Worm (Caenorhabditis elegans): ENCODE results near the gene osm-6.
A peak's percentile ranks its signal among the peaks of the same experiment; 100 is the strongest.

The osm-6 gene

DNA sequence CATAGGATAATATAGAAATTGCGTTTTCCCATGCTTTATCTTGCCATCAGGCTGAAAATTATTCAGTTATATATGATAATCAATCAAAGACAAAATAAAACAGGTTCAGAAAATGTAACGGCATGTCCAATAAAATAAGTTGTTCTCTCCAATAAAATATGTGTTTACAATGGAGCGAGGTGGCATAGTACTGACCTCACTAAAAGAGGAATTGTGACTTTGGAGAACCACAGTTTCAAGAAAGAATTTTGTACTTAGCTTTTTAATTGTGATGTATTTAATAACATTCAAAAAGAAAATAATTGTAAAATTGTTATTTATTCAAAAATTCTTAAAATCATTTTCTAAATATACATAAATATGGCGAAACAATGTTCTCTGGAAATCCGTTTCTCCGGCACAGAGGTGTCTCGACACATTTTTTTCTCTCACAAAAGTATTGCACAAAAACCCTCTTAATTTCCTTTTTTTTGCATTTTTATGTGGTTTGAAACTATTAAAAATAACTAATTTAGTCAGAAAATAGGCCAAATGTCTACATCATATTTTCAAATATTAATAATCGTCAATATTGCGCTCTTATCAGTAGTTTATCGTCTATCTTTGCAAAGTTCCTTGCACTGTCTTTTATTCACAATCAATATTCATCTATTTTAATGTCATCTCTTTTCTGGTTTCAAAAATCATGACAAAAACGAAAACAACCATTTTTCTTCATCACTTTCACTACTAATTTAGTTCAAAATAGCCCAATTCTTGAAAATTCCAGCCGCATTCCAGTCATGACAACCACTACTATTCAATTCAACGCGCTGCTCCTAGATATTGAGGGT lies 6.2 kb upstream of the osm-6 start, which contains the start of the genes aman-2 and F58H1.3 (continued):
- TF ChIP-seq swsn-7 (tag; optimal IDR thresholded peaks at IDR 0.05) (peak; percentile 19), pqm-1 (tag; optimal IDR thresholded peaks at IDR 0.05) (no peak), vab-15 (tag; optimal IDR thresholded peaks at IDR 0.05) (peak; percentile 72), skn-1 (tag; optimal IDR thresholded peaks at IDR 0.05) (peak; percentile 36), ztf-4 (tag; optimal IDR thresholded peaks at IDR 0.05) (no peak), unc-130 (tag; optimal IDR thresholded peaks at IDR 0.05) (no peak), nhr-85 (tag) (no peak), nhr-19 (GFP tag; conservative IDR thresholded peaks at IDR 0.05) (peak; percentile 16; the same call in 1 of the 2 replicates), fkh-8 (tag; optimal IDR thresholded peaks at IDR 0.05) (peak; percentile 79), nhr-47 (tag; optimal IDR thresholded peaks at IDR 0.05) (peak; percentile 62), efl-1 (optimal IDR thresholded peaks at IDR 0.05) (peak; percentile 46 to 58), efl-1 (GFP tag; optimal IDR thresholded peaks at IDR 0.05 in 1 of 2) (peak; percentile 39 to 41), snu-23 (GFP tag; optimal IDR thresholded peaks at IDR 0.05) (peak; percentile 36), isw-1 (GFP tag; IDR thresholded peaks at IDR 0.05) (peak; percentile 54; the same call in 1 of the 2 replicates), nhr-11 (tag; optimal IDR thresholded peaks at IDR 0.05) (no peak), pag-3 (tag; optimal IDR thresholded peaks at IDR 0.05; ENCODE audit: borderline replicate concordance, insufficient read depth) (no peak), unc-86 (tag; optimal IDR thresholded peaks at IDR 0.05) (peak; percentile 3), blmp-1 (tag; optimal IDR thresholded peaks at IDR 0.05) (peak; percentile 26), egl-13 (tag; optimal IDR thresholded peaks at IDR 0.05) (no peak), ceh-88 (GFP tag; IDR thresholded peaks at IDR 0.05) (peak; percentile 44; the same call in 1 of the 2 replicates), tbx-2 (tag; optimal IDR thresholded peaks at IDR 0.05) (peak; percentile 42)

DNA sequence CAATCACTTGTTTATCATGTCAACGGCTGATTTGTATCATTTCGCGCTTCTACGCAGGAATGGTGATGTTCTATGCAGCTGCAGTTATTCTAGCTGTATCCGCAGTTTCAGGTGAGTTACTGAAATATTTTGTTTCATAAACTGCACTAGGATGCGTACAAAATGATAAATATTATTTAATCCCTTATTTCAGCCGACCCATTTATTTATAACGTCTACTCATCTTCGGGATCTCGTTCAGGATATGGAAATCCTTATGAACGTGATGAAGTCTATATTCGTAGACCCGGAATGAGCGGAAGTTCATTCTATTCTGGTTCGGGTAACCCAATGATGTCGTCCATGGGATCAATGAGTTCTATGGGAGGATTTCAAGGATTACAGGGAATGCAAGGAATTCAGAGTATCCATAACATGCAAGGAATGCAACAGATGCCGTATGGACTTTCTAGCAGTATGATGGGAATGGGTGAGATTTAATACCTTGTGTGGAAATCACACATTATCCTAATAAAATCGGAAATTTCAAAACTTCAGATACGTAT lies 1.9 kb upstream of the osm-6 start, which contains the start of gene F58H1.2:
F58H1.2 (plus strand) TSS at position 51 of the 545 bp plus-strand sequence.
- TF ChIP-seq nhr-237 (tag; optimal IDR thresholded peaks at IDR 0.05), result no peak
- no peak for TF ChIP-seq mep-1 (tag; optimal IDR thresholded peaks at IDR 0.05)
- TF ChIP-seq lin-15B (tag; optimal IDR thresholded peaks at IDR 0.05), result no peak
- TF ChIP-seq egl-13 (tag; optimal IDR thresholded peaks at IDR 0.05), result no peak
- TF ChIP-seq fkh-8 (tag; optimal IDR thresholded peaks at IDR 0.05), result no peak
- TF ChIP-seq blmp-1 (tag; optimal IDR thresholded peaks at IDR 0.05), result no peak
- TF ChIP-seq zip-4 (GFP tag; optimal IDR thresholded peaks at IDR 0.05), result no peak
- no peak for TF ChIP-seq fos-1 (tag; optimal IDR thresholded peaks at IDR 0.05)
- no peak for TF ChIP-seq dsc-1 (tag; optimal IDR thresholded peaks at IDR 0.05)
- TF ChIP-seq ceh-8 (GFP tag; optimal IDR thresholded peaks at IDR 0.05), result no peak
- no peak for TF ChIP-seq tbx-2 (tag; optimal IDR thresholded peaks at IDR 0.05)

DNA sequence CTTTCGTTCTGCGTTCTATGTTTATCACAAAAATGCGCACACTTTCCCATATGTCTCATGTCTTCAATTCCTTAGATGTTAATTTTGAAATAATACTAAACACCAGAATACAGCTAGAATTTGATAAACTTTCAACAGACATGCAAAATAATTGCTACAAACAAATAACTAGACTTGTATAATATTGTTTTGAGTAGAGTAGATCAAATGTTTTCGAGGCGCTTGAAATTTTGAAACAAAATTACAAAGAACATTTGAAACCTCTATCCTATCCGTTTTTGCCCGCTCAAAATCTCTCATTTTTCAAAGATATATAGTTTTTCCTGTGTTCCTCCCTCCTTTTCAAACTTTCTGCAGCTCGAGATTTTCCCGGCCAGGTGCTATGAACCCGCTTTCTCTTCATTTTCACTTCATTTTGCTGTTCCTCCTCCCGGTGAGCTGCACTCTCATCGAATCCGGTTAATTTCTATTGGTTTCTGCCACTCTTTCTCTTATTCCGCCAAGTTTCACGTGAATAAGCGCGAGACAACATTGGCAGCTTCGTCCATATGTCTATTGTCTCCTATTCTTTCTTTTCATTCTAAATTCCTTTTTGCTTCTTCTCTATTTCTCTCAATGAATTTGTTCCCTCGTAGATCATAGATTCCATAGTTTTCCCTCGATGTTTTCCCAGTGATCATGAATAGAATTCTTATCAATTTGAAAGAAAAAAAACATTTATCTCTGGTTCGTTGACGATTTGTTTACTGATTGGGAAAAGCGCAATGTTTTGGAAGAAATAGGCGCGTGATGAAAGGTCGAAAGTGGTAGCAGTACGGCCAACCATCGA lies 5.3 kb downstream of the osm-6 start:
- TF ChIP-seq snu-23 (GFP tag; optimal IDR thresholded peaks at IDR 0.05), result peak; percentile 28
- no peak for TF ChIP-seq unc-62 (GFP tag; optimal IDR thresholded peaks at IDR 0.05)
- no peak for TF ChIP-seq nhr-47 (tag; optimal IDR thresholded peaks at IDR 0.05)
- peak in 1 of 6 experiments; percentile 71 for TF ChIP-seq elt-3 (tag; optimal IDR thresholded peaks at IDR 0.05)
- TF ChIP-seq lsy-2 (tag; optimal IDR thresholded peaks at IDR 0.05), result peak; percentile 8 to 60
- TF ChIP-seq ceh-88 (GFP tag; IDR thresholded peaks at IDR 0.05), result no peak
- no peak for TF ChIP-seq aly-2 (tag; optimal IDR thresholded peaks at IDR 0.05)
- peak; percentile 67 for TF ChIP-seq lin-14 (GFP tag; optimal IDR thresholded peaks at IDR 0.05)
- no peak for TF ChIP-seq ztf-11 (tag; optimal IDR thresholded peaks at IDR 0.05)
- no peak for TF ChIP-seq C04F5.9 (tag; optimal IDR thresholded peaks at IDR 0.05)
- no peak for TF ChIP-seq unc-86 (tag; optimal IDR thresholded peaks at IDR 0.05)
- TF ChIP-seq ama-1 (optimal IDR thresholded peaks at IDR 0.05), result no peak
- TF ChIP-seq nhr-237 (tag; optimal IDR thresholded peaks at IDR 0.05), result no peak
- TF ChIP-seq hlh-4 (tag; optimal IDR thresholded peaks at IDR 0.05), result no peak
- TF ChIP-seq rnt-1 (tag; optimal IDR thresholded peaks at IDR 0.05), result peak; percentile 31
- no peak for TF ChIP-seq efl-1 (optimal IDR thresholded peaks at IDR 0.05)
- TF ChIP-seq efl-1 (GFP tag; optimal IDR thresholded peaks at IDR 0.05 in 1 of 2), result peak; percentile 10 to 20
- no peak for TF ChIP-seq ceh-82 (tag; optimal IDR thresholded peaks at IDR 0.05)
- TF ChIP-seq mep-1 (tag; optimal IDR thresholded peaks at IDR 0.05), result peak; percentile 51
- TF ChIP-seq pqm-1 (tag; optimal IDR thresholded peaks at IDR 0.05), result no peak
- no peak for TF ChIP-seq fkh-8 (tag; optimal IDR thresholded peaks at IDR 0.05)
- TF ChIP-seq isw-1 (GFP tag; IDR thresholded peaks at IDR 0.05), result no peak
- peak; percentile 42 for TF ChIP-seq elt-2 (tag; optimal IDR thresholded peaks at IDR 0.05)
- TF ChIP-seq nhr-90 (tag; optimal IDR thresholded peaks at IDR 0.05; ENCODE audit: poor library complexity), result no peak
- TF ChIP-seq C34B4.2 (tag; optimal IDR thresholded peaks at IDR 0.05), result no peak
- TF ChIP-seq skn-1 (tag; optimal IDR thresholded peaks at IDR 0.05), result peak; percentile 17
- TF ChIP-seq lin-39 (tag; optimal IDR thresholded peaks at IDR 0.05), result no peak

Data from whole organism, L1 larva.